Worm (Caenorhabditis elegans) whole organism, L1 larva: Measurements from ENCODE around the gene F28A12.10.

Source experiments
- Y116A8C.19 ChIP-seq: sonication (generic microtip); optimal IDR thresholded peaks from 2 replicates; lab custom pipeline; 2016; ENCODE audit warnings: missing compliant biosample characterization, missing genetic modification characterization, borderline replicate concordance
- aha-1 ChIP-seq: fragments of 150-350 bp; optimal IDR thresholded peaks from 2 replicates; lab custom pipeline; 2014; ENCODE audit warnings: missing biosample characterization, missing genetic modification characterization
- ama-1 ChIP-seq: fragments of 150-350 bp; optimal IDR thresholded peaks from 2 replicates; lab custom pipeline; 2014
- lin-15B ChIP-seq: fragments of 150-350 bp; sonication (generic microtip); optimal IDR thresholded peaks from 3 replicates; lab custom pipeline; 2014; ENCODE audit warnings: missing biosample characterization, missing genetic modification characterization
- lsy-2 ChIP-seq, 2 experiments: fragments of 150-350 bp; optimal IDR thresholded peaks; 2 replicates each; lab custom pipeline; 2014; ENCODE audit warnings: missing biosample characterization in 2 of 2, missing genetic modification characterization in 2 of 2
- mdl-1 ChIP-seq, 2 experiments: fragments of 150-350 bp; optimal IDR thresholded peaks; 2 replicates each; lab custom pipeline; 2014 to 2017; ENCODE audit warnings: missing biosample characterization in 2 of 2, missing genetic modification characterization in 2 of 2, inconsistent platforms in 1 of 2
- mep-1 ChIP-seq: fragments of 150-350 bp; optimal IDR thresholded peaks from 2 replicates; lab custom pipeline; 2014; ENCODE audit warnings: missing biosample characterization, missing genetic modification characterization
- nhr-11 ChIP-seq: fragments of 150-350 bp; optimal IDR thresholded peaks from 2 replicates; lab custom pipeline; 2014; ENCODE audit warnings: missing biosample characterization, missing genetic modification characterization
- pag-3 ChIP-seq: sonication (generic microtip); optimal IDR thresholded peaks from 2 replicates; lab custom pipeline; 2017; ENCODE audit warnings: missing genetic modification characterization, mild to moderate bottlenecking, missing compliant biosample characterization, antibody characterized with exemption, borderline replicate concordance; ENCODE audit not compliant: insufficient read depth
- unc-130 ChIP-seq: fragments of 150-350 bp; optimal IDR thresholded peaks from 2 replicates; lab custom pipeline; 2017; ENCODE audit warnings: missing biosample characterization, missing genetic modification characterization, inconsistent platforms

ce11 chrV:8671568-8672123 is 34.1 kb upstream of the F28A12.10 start:
- TF ChIP-seq lin-15B (no peak), lsy-2 (tag; optimal IDR thresholded peaks at IDR 0.05; lab: Kevin White, UChicago) (no peak), ama-1 (lab: Kevin White, UChicago) (no peak), mep-1 (tag; lab: Kevin White, UChicago) (no peak), aha-1 (tag; lab: Kevin White, UChicago) (no peak), unc-130 (tag; lab: Kevin White, UChicago) (no peak), nhr-11 (tag; lab: Kevin White, UChicago) (no peak), Y116A8C.19 (tag; lab: Kevin White, UChicago) (no peak), mdl-1 (tag; optimal IDR thresholded peaks at IDR 0.05; lab: Kevin White, UChicago) (no peak), pag-3 (tag; lab: Kevin White, UChicago) (no peak)
